Fruit fly (Drosophila melanogaster): ENCODE data around the gene CG4199.

The CG4199 gene

DNA sequence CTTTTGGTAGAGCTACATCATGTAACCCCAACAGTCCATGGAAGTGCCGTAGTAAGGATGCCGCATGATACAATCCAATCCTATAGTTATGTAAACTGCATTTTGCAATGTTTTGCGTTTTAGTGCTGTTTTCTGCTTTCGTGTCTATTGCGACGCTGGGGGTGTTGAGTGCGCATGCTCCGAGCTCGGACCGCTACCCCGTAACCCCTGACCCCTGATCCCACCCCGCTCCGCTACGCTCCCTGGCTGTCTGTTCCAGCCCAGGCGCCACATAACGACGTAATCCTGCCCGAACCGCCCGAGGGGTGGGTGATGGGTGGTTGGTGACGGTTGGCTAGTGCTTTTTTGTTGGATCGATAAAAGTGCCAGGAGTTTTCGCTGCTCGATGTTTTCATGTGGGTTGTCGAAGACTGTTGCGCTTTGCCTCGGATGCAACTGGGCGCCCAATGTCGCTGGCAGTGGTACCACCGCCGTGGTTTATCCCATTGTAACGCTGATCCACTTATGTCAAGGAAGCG is 8.6 kb upstream of the CG4199 start:
- TF ChIP-seq fd96Ca (GFP tag; IDR thresholded peaks at IDR 0.05) (no peak), EcR (GFP tag; optimal IDR thresholded peaks at IDR 0.05) (no peak), CG8159 (tag; optimal IDR thresholded peaks at IDR 0.05) (no peak), CG8301 (tag; optimal IDR thresholded peaks at IDR 0.05) (no peak), CG15710 (tag; optimal IDR thresholded peaks at IDR 0.05) (no peak), CG13204 (GFP tag; optimal IDR thresholded peaks at IDR 0.05) (no peak), Ets98B (GFP tag; IDR thresholded peaks at IDR 0.05) (no peak), CG10348 (GFP tag; IDR thresholded peaks at IDR 0.05) (no peak), CG17806 (tag; optimal IDR thresholded peaks at IDR 0.05) (no peak), D1 (tag; optimal IDR thresholded peaks at IDR 0.05) (no peak), rn (GFP tag; IDR thresholded peaks at IDR 0.05) (no peak), CG32121 (GFP tag; IDR thresholded peaks at IDR 0.05) (no peak), Snoo (tag; optimal IDR thresholded peaks at IDR 0.05) (no peak), CG9948 (tag; optimal IDR thresholded peaks at IDR 0.05) (no peak), Pif1B (GFP tag; optimal IDR thresholded peaks at IDR 0.05) (no peak), CG4496 (GFP tag; IDR thresholded peaks at IDR 0.05) (no peak), gl (tag; optimal IDR thresholded peaks at IDR 0.05) (no peak), CG34367 (tag; optimal IDR thresholded peaks at IDR 0.05) (no peak), CG12605 (GFP tag; IDR thresholded peaks at IDR 0.05) (no peak)

DNA sequence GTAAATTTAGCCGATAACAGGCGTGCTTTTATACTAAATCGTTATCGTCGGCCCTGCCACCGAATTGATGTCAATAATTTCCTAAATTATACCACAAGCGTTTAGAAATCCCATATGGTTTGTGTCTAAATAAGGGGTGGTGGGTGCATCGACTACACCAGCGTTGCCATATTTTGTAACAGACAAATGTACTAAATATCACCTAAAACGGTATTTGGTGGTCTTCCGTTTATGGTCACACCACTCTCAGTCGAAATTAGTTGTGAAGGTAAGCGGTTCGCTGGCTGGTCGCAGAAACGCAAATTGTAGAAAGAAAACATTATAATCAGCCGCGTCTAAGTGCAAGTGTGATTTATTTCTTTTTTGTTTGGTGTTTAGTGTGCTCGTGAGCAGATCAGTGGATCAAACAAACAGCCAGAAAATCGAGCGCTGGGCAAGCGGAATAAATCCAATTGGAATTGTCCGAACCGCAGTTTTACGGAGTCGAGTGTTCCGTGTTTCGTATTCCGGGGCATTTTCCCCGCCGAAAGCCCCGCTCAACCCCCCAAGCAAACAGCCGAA is 7.2 kb upstream of the CG4199 start, which contains the start of the genes CG16903 and Unc-76:
Gene CG16903, minus strand, starts transcription at position 39 of the 561 bp plus-strand sequence.
Gene Unc-76, plus strand, starts transcription at position 244 of the 561 bp plus-strand sequence.
- peak; percentile 9 for TF ChIP-seq CG15710 (tag; optimal IDR thresholded peaks at IDR 0.05)
- TF ChIP-seq Snoo (tag; optimal IDR thresholded peaks at IDR 0.05): peak; percentile 41
- peak; percentile 21 for TF ChIP-seq CG13204 (GFP tag; optimal IDR thresholded peaks at IDR 0.05)
- TF ChIP-seq CG34367 (tag; optimal IDR thresholded peaks at IDR 0.05): no peak
- TF ChIP-seq EcR (GFP tag; optimal IDR thresholded peaks at IDR 0.05): peak; percentile 31

DNA sequence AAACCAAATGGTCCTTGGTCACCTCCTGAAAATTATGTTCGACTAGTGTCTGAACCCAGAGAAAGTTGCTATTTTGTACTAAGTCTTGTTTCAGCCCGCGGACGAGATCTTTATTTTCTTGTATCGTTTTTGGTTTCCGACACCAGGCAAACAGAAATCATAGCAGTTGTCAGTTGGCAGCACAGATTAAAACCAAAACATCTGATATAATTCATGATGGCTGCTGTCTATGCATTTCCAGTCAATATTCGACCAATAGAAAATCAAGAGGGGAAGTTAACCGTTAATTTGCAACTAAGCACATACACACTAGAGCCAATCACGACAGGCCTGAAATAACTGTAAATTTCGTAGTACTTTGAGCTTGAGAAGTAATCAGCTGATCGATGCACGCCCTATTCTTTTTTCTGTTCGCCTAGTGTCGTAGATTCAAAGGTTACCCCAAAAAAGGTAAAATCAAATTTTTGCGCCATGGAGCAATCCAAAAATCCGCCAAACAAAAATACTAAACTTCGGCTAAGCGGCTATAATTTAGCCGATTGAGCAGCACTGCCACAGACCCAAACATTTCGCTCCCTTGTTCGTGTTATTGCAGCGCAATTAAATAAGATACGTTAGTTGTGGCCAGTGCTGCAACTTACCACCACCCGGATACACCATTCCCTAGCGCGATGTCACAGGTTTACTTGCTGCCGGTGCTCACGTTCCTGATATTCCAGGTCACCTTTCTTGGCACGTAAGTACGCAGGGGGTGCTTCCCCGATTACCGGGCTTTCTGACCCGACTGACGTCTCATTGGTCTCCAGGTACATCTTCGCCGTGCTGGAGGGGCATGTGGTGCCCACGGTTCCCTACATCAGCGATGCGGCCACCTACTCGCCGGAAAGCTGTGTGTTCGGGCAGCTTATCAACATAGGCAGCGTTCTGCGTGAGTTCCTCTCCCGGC is 3.4 kb upstream of the CG4199 start, which contains the start of gene CG4025:
Gene CG4025, plus strand, starts transcription at position 555 of the 946 bp plus-strand sequence.
- no peak for TF ChIP-seq CG32121 (GFP tag; IDR thresholded peaks at IDR 0.05)
- no peak for TF ChIP-seq CG8159 (tag; optimal IDR thresholded peaks at IDR 0.05)
- TF ChIP-seq D1 (tag; optimal IDR thresholded peaks at IDR 0.05): no peak
- TF ChIP-seq CG12605 (GFP tag; IDR thresholded peaks at IDR 0.05): no peak
- no peak for TF ChIP-seq fd96Ca (GFP tag; IDR thresholded peaks at IDR 0.05)
- TF ChIP-seq gl (tag; optimal IDR thresholded peaks at IDR 0.05): no peak
- no peak for TF ChIP-seq Ets98B (GFP tag; IDR thresholded peaks at IDR 0.05)

DNA sequence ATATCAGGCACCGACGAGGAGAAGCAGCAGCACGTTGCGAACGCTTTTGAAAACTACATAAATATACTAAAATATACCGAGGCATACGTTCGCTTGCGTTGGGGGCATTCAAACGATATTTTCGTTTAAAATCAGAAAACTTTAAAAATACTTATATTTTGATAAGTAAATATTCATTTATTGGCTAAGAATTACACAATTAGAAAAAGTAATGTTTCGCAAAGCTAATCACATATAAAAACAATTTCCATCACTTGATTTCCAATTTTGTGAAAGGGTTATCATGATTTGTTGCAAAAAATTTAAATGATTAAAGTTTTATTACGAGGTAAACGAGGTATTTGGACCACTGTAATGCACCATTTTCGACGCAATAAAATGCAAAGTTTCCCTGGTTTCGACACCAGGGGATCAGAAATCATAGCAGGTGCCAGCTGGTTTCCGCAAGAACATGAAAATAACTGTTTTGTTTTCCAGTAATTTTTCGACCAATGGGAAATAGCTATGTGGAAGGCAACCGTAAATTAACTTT is 2.6 kb upstream of the CG4199 start, which contains the start of gene CG4045:
Gene CG4045, minus strand, starts transcription at position 55 of the 532 bp plus-strand sequence.
- TF ChIP-seq CG15710 (tag; optimal IDR thresholded peaks at IDR 0.05) (peak; percentile 0), EcR (GFP tag; optimal IDR thresholded peaks at IDR 0.05) (no peak), CG8159 (tag; optimal IDR thresholded peaks at IDR 0.05) (peak; percentile 4), Ets98B (GFP tag; IDR thresholded peaks at IDR 0.05) (no peak), CG9948 (tag; optimal IDR thresholded peaks at IDR 0.05) (no peak), CG34367 (tag; optimal IDR thresholded peaks at IDR 0.05) (no peak), CG13204 (GFP tag; optimal IDR thresholded peaks at IDR 0.05) (no peak), CG14655 (GFP tag; optimal IDR thresholded peaks at IDR 0.05) (no peak), Snoo (tag; optimal IDR thresholded peaks at IDR 0.05) (no peak), CG4496 (GFP tag; IDR thresholded peaks at IDR 0.05) (no peak), D1 (tag; optimal IDR thresholded peaks at IDR 0.05) (no peak), CG8301 (tag; optimal IDR thresholded peaks at IDR 0.05) (no peak), Pif1A (GFP tag; optimal IDR thresholded peaks at IDR 0.05) (no peak), gl (tag; optimal IDR thresholded peaks at IDR 0.05) (no peak), fd96Ca (GFP tag; IDR thresholded peaks at IDR 0.05) (no peak)

DNA sequence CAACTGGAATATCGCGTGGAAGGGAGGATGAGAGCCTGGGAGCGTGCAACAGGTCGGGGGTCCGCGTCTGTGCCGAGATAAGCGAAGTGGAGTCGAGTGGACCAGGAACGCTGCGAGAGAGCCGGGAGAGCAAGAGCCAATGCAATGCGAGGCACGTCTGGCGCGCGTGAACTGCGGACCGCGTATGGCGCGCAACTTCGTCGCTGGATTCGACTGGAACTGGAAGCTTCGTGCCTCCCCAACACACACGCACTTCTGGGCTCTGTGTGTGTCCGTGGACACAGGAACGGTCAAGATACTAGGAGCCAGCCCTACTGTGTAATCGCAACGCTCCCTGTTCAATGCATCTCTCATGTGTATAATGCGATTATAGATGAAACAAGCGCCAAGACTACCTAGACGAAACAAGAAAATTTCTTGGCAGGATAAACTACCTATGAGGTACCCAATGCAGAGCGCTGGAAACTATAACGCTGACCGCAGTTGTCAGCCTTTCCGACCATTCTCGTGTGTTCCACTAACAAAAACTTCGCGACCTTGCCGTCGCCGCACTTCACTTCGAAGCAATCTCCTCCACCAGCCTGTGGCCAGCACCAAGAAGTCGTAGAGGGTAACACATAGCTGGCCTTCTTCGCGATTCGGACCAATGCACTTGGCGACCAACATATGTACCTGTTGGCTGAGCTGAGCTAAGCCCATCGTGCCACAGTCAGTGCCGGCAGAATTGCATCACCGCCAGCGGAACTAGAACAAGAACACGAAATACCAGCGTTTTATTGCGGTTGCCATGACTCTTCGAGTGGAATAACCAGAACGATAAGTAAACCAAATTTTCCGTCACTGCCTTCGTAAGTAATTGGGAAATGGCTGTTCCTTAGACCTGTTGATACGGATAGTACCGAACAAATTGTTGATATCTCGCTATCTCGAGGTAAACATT is 1.1 kb downstream of the CG4199 start, which contains the start of gene Rtca:
Gene Rtca, plus strand, starts transcription at position 536 of the 940 bp plus-strand sequence.
- peak; percentile 88 for TF ChIP-seq CG8159 (tag; optimal IDR thresholded peaks at IDR 0.05)
- TF ChIP-seq Snoo (tag; optimal IDR thresholded peaks at IDR 0.05): peak; percentile 82
- TF ChIP-seq CG34367 (tag; optimal IDR thresholded peaks at IDR 0.05): peak; percentile 83
- TF ChIP-seq CG10348 (GFP tag; IDR thresholded peaks at IDR 0.05): peak; percentile 57; the same call in 1 of the 2 replicates
- no peak for TF ChIP-seq D1 (tag; optimal IDR thresholded peaks at IDR 0.05)
- TF ChIP-seq rn (GFP tag; IDR thresholded peaks at IDR 0.05): peak; percentile 66
- TF ChIP-seq Pif1A (GFP tag; optimal IDR thresholded peaks at IDR 0.05): peak; percentile 90
- peak; percentile 80 for TF ChIP-seq Ets98B (GFP tag; IDR thresholded peaks at IDR 0.05)
- peak; percentile 91 for TF ChIP-seq CG4496 (GFP tag; IDR thresholded peaks at IDR 0.05)
- TF ChIP-seq CG32121 (GFP tag; IDR thresholded peaks at IDR 0.05): peak; percentile 81
- peak; percentile 82 for TF ChIP-seq Pif1B (GFP tag; optimal IDR thresholded peaks at IDR 0.05)
- TF ChIP-seq EcR (GFP tag; optimal IDR thresholded peaks at IDR 0.05): peak; percentile 63
- peak; percentile 86 for TF ChIP-seq CG17806 (tag; optimal IDR thresholded peaks at IDR 0.05)
- peak; percentile 88 for TF ChIP-seq CG9948 (tag; optimal IDR thresholded peaks at IDR 0.05)
- peak; percentile 81 for TF ChIP-seq CG12605 (GFP tag; IDR thresholded peaks at IDR 0.05)
- TF ChIP-seq CG13204 (GFP tag; optimal IDR thresholded peaks at IDR 0.05): peak; percentile 81
- peak; percentile 85 for TF ChIP-seq CG15710 (tag; optimal IDR thresholded peaks at IDR 0.05)
- TF ChIP-seq CG8301 (tag; optimal IDR thresholded peaks at IDR 0.05): peak; percentile 90
- TF ChIP-seq gl (tag; optimal IDR thresholded peaks at IDR 0.05): peak; percentile 56
- peak; percentile 91 for TF ChIP-seq fd96Ca (GFP tag; IDR thresholded peaks at IDR 0.05)
- peak; percentile 92 for TF ChIP-seq CG14655 (GFP tag; optimal IDR thresholded peaks at IDR 0.05)

All from whole organism, pupa.